Fruit fly (Drosophila melanogaster): ENCODE measurements around the gene CG6959.

dm6 chr3R:11777058-11777457 is 92.2 kb downstream of the CG6959 start:
- TF ChIP-seq psq (optimal IDR thresholded peaks at IDR 0.05) (no peak), Sin3A (optimal IDR thresholded peaks at IDR 0.05) (no peak), ttk (optimal IDR thresholded peaks at IDR 0.05) (no peak), h (optimal IDR thresholded peaks at IDR 0.05) (no peak)
